Fruit fly (Drosophila melanogaster): ENCODE measurements around the gene CG5823.

The CG5823 gene

DNA sequence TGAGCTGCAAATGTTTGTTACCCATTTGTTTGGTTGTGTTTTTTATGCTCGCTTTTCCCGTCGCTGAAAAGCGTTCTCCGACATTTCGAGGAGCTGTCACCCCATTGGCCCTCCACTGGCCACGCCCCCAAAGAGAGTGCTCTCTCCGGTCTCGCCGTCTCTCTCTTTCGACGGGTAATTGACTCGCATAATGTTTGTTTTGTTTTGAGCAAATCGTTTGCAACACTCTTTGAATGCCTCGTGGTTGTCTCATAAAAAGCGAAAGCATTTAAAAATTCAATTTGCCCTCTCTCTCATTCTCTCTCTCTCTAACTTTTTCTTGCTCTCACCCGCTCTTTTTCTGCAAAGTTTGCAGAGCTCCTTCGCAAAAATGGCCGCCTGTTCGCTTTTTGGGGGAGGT is 23.1 kb upstream of the CG5823 start:
- TF ChIP-seq Eip93F (GFP tag; optimal IDR thresholded peaks at IDR 0.05) (no peak), Sox14 (GFP tag; optimal IDR thresholded peaks at IDR 0.05) (no peak), CG3919 (GFP tag; optimal IDR thresholded peaks at IDR 0.05) (no peak), Ets21C (GFP tag; optimal IDR thresholded peaks at IDR 0.05) (no peak), lz (GFP tag; optimal IDR thresholded peaks at IDR 0.05) (no peak), spab (GFP tag; optimal IDR thresholded peaks at IDR 0.05) (no peak), Smox (GFP tag; optimal IDR thresholded peaks at IDR 0.05) (no peak), CG6276 (GFP tag; optimal IDR thresholded peaks at IDR 0.05) (no peak), CG15336 (GFP tag; IDR thresholded peaks at IDR 0.05) (no peak), CG6854 (GFP tag; optimal IDR thresholded peaks at IDR 0.05) (no peak), Blimp-1 (GFP tag; optimal IDR thresholded peaks at IDR 0.05) (peak; percentile 48), Hr4 (GFP tag; optimal IDR thresholded peaks at IDR 0.05) (no peak), eg (GFP tag; IDR thresholded peaks at IDR 0.05) (0 out of 3 replicates have a peak, but pooled peaks have one; percentile 10), CG11762 (GFP tag; optimal IDR thresholded peaks at IDR 0.05; ENCODE audit: insufficient read depth) (no peak), fkh (GFP tag; optimal IDR thresholded peaks at IDR 0.05) (no peak)

dm6 chr3R:17550827-17551468 is 16.6 kb upstream of the CG5823 start:
- no peak for TF ChIP-seq CG3032 (tag; optimal IDR thresholded peaks at IDR 0.05)
- TF ChIP-seq Eip75B (GFP tag; optimal IDR thresholded peaks at IDR 0.05) = no peak
- peak; percentile 5 for TF ChIP-seq Sox102F (GFP tag; optimal IDR thresholded peaks at IDR 0.05)
- TF ChIP-seq CG11902 (GFP tag; optimal IDR thresholded peaks at IDR 0.05) = no peak
- no peak for TF ChIP-seq pdm3 (GFP tag; optimal IDR thresholded peaks at IDR 0.05)
- TF ChIP-seq CG31627 (GFP tag; optimal IDR thresholded peaks at IDR 0.05) = peak; percentile 0
- TF ChIP-seq eg (GFP tag; IDR thresholded peaks at IDR 0.05) = no peak
- no peak for TF ChIP-seq CG6163 (GFP tag; IDR thresholded peaks at IDR 0.05)
- TF ChIP-seq Hr38 (GFP tag; optimal IDR thresholded peaks at IDR 0.05) = no peak

- no peak for TF ChIP-seq CG9139 (GFP tag; optimal IDR thresholded peaks at IDR 0.05)
- no peak for TF ChIP-seq CG34406 (GFP tag; optimal IDR thresholded peaks at IDR 0.05)
- TF ChIP-seq CG11294 (GFP tag; IDR thresholded peaks at IDR 0.05) = no peak
These were observed 15.6 kb upstream of the CG5823 start for dm6 chr3R:17549985-17550384.

DNA sequence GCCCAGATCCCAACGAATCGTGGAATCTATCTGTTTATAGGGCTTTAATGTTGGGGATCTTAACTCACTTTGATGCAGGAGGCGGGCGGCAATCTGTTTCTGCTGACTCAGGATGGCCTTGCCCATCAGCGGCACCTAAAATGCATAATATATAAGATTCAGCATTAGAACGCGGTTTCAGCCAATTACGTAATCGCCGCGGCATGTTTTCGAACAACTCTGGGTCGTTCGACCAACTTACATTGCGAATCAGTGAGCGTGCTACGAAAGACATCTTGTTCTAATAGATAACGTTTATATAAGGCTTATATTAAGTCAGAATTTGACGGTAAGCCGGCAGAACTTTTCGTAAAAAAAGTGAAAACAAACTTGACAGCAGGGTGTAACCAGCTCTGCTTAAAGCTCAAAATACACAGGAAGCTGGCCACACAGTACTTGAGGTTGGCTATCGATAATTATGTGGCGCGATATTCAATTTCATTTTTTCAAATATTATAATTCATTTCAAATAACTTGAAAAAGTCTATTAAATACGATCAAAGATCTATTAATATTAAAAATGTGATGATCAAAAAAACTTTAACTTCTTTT is 11.8 kb upstream of the CG5823 start, which contains the start of gene Prx3:
Gene Prx3 (minus strand): TSS at position 417 of the 591 bp plus-strand sequence.
- TF ChIP-seq vri (GFP tag; optimal IDR thresholded peaks at IDR 0.05) (peak; percentile 90), Eip75B (GFP tag; optimal IDR thresholded peaks at IDR 0.05) (no peak), Blimp-1 (GFP tag; optimal IDR thresholded peaks at IDR 0.05) (peak; percentile 93), eg (GFP tag; IDR thresholded peaks at IDR 0.05) (no peak), achi (GFP tag; optimal IDR thresholded peaks at IDR 0.05) (peak; percentile 62)

DNA sequence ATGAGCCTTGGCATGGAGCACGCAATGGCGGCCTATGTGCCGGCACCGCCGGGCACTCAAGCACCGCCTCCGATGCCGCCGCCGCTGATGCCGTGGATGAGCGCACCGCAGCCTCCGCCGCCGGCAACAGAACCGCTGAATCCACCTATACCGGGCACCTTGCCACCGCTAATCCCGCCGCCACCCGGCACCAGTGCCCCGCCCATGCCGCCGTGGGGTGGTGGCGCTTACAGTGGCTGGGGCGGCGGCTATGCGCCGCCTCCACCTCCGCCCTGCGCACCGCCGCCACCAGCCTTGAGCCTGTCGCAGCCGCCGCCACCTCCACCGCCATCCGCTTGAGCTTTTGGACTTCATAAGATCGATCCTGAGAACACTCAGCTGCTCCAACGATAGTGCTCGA is 10.2 kb upstream of the CG5823 start:
- TF ChIP-seq spab (GFP tag; optimal IDR thresholded peaks at IDR 0.05) (no peak), Ets96B (tag; optimal IDR thresholded peaks at IDR 0.05) (no peak), CG6792 (GFP tag; optimal IDR thresholded peaks at IDR 0.05) (no peak), Eip78C (GFP tag) (no peak), Blimp-1 (GFP tag; optimal IDR thresholded peaks at IDR 0.05) (no peak), salr (GFP tag; optimal IDR thresholded peaks at IDR 0.05) (no peak), CG3919 (GFP tag; optimal IDR thresholded peaks at IDR 0.05) (no peak), CG8319 (GFP tag; optimal IDR thresholded peaks at IDR 0.05) (no peak), CG11762 (GFP tag; optimal IDR thresholded peaks at IDR 0.05; ENCODE audit: insufficient read depth) (no peak), Hr4 (GFP tag; optimal IDR thresholded peaks at IDR 0.05) (no peak), topi (GFP tag; optimal IDR thresholded peaks at IDR 0.05) (no peak), CG7368 (GFP tag; optimal IDR thresholded peaks at IDR 0.05) (no peak)
